Fruit fly (Drosophila melanogaster) Kc167 (cell line): ENCODE results near the gene CG42820.

Experiments
- insv ChIP-seq: fragments of >200 bp; optimal IDR thresholded peaks from 3 replicates; lab custom pipeline; 2018; ENCODE audit warnings: missing external identifiers
- psq ChIP-seq: fragments of >200 bp; optimal IDR thresholded peaks from 2 replicates; lab custom pipeline; 2017; ENCODE audit warnings: missing external identifiers

DNA sequence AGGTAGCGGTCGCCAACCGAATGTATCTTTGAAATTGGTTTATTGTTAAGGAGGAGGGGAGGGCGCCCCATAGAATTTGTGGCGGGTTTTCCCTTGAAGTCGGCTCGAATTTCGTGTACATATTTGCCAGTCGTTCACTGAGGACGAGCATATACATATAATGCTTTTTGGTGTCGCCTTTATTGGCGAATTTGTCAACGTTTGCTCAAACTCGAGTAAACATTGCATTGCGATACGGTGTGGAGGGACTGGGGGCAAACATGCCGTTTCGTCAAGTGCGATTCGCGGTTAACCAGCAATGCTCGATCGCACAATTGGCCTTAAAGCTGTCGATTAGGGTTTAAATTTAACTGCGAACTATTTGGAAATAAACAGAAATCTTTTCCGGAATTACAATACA is 25.4 kb upstream of the CG42820 start:
- TF ChIP-seq insv (lab: Kevin White, UChicago), result no peak
- no peak for TF ChIP-seq psq (lab: Kevin White, UChicago)
